Fruit fly (Drosophila melanogaster) whole organism, adult: ENCODE results near the gene CG13285.

Experiments
- Clk ChIP-seq: fragments of 200-800 bp; sonication (Bioruptor generic); optimal IDR thresholded peaks from 2 replicates; lab custom pipeline; 2017; ENCODE audit warnings: missing biosample characterization, missing genetic modification characterization
- Hr96 ChIP-seq: fragments of 200-800 bp; sonication (Bioruptor generic); optimal IDR thresholded peaks from 2 replicates; lab custom pipeline; 2016; ENCODE audit warnings: missing biosample characterization, missing genetic modification characterization
- bab1 ChIP-seq: fragments of 200-800 bp; sonication (Bioruptor generic); optimal IDR thresholded peaks from 3 replicates; lab custom pipeline; 2019; ENCODE audit warnings: missing biosample characterization, mild to moderate bottlenecking, missing genetic modification characterization, moderate library complexity
- cic ChIP-seq: fragments of 200-800 bp; sonication (Bioruptor generic); optimal IDR thresholded peaks from 2 replicates; lab custom pipeline; 2017; ENCODE audit warnings: missing biosample characterization, mild to moderate bottlenecking, missing genetic modification characterization, moderate library complexity
- ovo ChIP-seq: fragments of 200-800 bp; sonication (Bioruptor generic); optimal IDR thresholded peaks from 2 replicates; lab custom pipeline; 2016; ENCODE audit warnings: missing biosample characterization, missing genetic modification characterization
- tj ChIP-seq: fragments of 200-800 bp; sonication (Bioruptor generic); optimal IDR thresholded peaks from 3 replicates; lab custom pipeline; 2017; ENCODE audit warnings: missing biosample characterization, mild to moderate bottlenecking, missing genetic modification characterization, moderate library complexity

- TF ChIP-seq bab1 (GFP tag; lab: Kevin White, UChicago) (peak; percentile 88), tj (GFP tag; lab: Kevin White, UChicago) (peak; percentile 68), Clk (GFP tag; lab: Kevin White, UChicago) (peak; percentile 67), cic (GFP tag; lab: Kevin White, UChicago) (peak; percentile 62), ovo (GFP tag; lab: Kevin White, UChicago) (peak; percentile 52), Hr96 (peak; percentile 45)
Observed at dm6 chr3L:5577250-5578138, 41.9 kb upstream of the CG13285 start, which contains the start of gene Msr-110.
